Fruit fly (Drosophila melanogaster): ENCODE data around the gene CG18170.
A peak's percentile ranks its signal among the peaks of the same experiment; 100 is the strongest.

Gene CG18170

DNA sequence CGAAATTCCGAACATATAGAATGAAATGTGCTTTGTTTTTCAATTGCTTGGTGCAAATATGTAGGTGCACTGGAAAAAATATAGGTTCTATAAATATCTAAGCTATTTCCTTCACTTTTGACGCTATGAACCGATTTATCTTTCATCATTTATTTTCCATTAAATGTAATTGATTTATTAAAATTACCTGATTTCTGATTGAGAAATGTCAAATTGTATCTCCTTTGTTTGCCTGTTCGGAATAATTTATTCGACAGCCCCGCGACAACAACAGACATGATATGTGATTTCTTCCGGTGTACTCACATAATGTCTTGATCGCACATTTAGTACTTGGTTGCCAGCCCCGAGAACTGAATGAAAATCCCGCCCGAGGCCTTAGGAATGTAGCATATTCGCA is 6.9 kb downstream of the CG18170 start (continued):
- no peak for TF ChIP-seq NC2α (GFP tag; optimal IDR thresholded peaks at IDR 0.05)
- 0 out of 2 replicates have a peak, but pooled peaks have one; percentile 10 for TF ChIP-seq Taf1 (GFP tag; IDR thresholded peaks at IDR 0.05)
- TF ChIP-seq CG2116 (GFP tag; optimal IDR thresholded peaks at IDR 0.05): no peak
- TF ChIP-seq CG1832 (GFP tag; optimal IDR thresholded peaks at IDR 0.05): no peak
- no peak for TF ChIP-seq CG31388 (GFP tag; optimal IDR thresholded peaks at IDR 0.05)
- no peak for TF ChIP-seq chn (GFP tag; optimal IDR thresholded peaks at IDR 0.05)
- TF ChIP-seq Jarid2 (GFP tag; optimal IDR thresholded peaks at IDR 0.05): no peak
- TF ChIP-seq Spps (tag; optimal IDR thresholded peaks at IDR 0.05): no peak
- no peak for TF ChIP-seq CG6683 (GFP tag; optimal IDR thresholded peaks at IDR 0.05)
- TF ChIP-seq rib (GFP tag; IDR thresholded peaks at IDR 0.05): no peak
- TF ChIP-seq Elba2 (GFP tag; optimal IDR thresholded peaks at IDR 0.05): no peak
- no peak for TF ChIP-seq her (GFP tag; optimal IDR thresholded peaks at IDR 0.05)
- TF ChIP-seq dan (GFP tag; IDR thresholded peaks at IDR 0.05): no peak
- TF ChIP-seq Dip3 (GFP tag; optimal IDR thresholded peaks at IDR 0.05): peak; percentile 46
- no peak for TF ChIP-seq tin (GFP tag; optimal IDR thresholded peaks at IDR 0.05)
- no peak for TF ChIP-seq lbe (GFP tag; optimal IDR thresholded peaks at IDR 0.05)
- TF ChIP-seq trh (GFP tag; optimal IDR thresholded peaks at IDR 0.05): no peak
- peak; percentile 53 for TF ChIP-seq CG15269 (tag; optimal IDR thresholded peaks at IDR 0.05)
- TF ChIP-seq CG14014 (GFP tag; IDR thresholded peaks at IDR 0.05): peak; percentile 54
- peak; percentile 24 for TF ChIP-seq CG7556 (GFP tag; optimal IDR thresholded peaks at IDR 0.05)
- TF ChIP-seq CG6791 (GFP tag; IDR thresholded peaks at IDR 0.05; ENCODE audit: partially characterized antibody): no peak
- TF ChIP-seq CG13624 (GFP tag; optimal IDR thresholded peaks at IDR 0.05): peak; percentile 29
- no peak for TF ChIP-seq CG32772 (GFP tag; IDR thresholded peaks at IDR 0.05)
- TF ChIP-seq CG7963 (GFP tag; IDR thresholded peaks at IDR 0.05; ENCODE audit: partially characterized antibody): no peak
- TF ChIP-seq CG8388 (GFP tag; optimal IDR thresholded peaks at IDR 0.05): no peak
- TF ChIP-seq Meics (GFP tag; optimal IDR thresholded peaks at IDR 0.05): peak; percentile 68
- no peak for TF ChIP-seq sim (GFP tag; IDR thresholded peaks at IDR 0.05)
- no peak for TF ChIP-seq CG10979 (tag; optimal IDR thresholded peaks at IDR 0.05)
- peak; percentile 48 for TF ChIP-seq CG18599 (GFP tag; optimal IDR thresholded peaks at IDR 0.05)
- TF ChIP-seq CG5953 (GFP tag; IDR thresholded peaks at IDR 0.05): no peak
- no peak for TF ChIP-seq fd102C (GFP tag; optimal IDR thresholded peaks at IDR 0.05)
- TF ChIP-seq CG12391 (tag; optimal IDR thresholded peaks at IDR 0.05): peak; percentile 34
- TF ChIP-seq CG2120 (GFP tag; optimal IDR thresholded peaks at IDR 0.05): peak; percentile 75
- TF ChIP-seq sna (GFP tag; IDR thresholded peaks at IDR 0.05; ENCODE audit: partially characterized antibody): no peak
- no peak for TF ChIP-seq Lim3 (GFP tag; IDR thresholded peaks at IDR 0.05)
- peak in 1 of 2 experiments; percentile 46 for TF ChIP-seq Pdp1 (GFP tag; optimal IDR thresholded peaks at IDR 0.05)
- no peak for TF ChIP-seq CG3726 (GFP tag; IDR thresholded peaks at IDR 0.05)
- no peak for TF ChIP-seq CG3407 (GFP tag; optimal IDR thresholded peaks at IDR 0.05)
- TF ChIP-seq CG17612 (GFP tag; IDR thresholded peaks at IDR 0.05): no peak
- TF ChIP-seq HLH54F (GFP tag; optimal IDR thresholded peaks at IDR 0.05): peak; percentile 22
- no peak for TF ChIP-seq CG6254 (GFP tag; optimal IDR thresholded peaks at IDR 0.05)
- peak; percentile 56; the same call in 1 of the 2 replicates for TF ChIP-seq CG14441 (GFP tag; IDR thresholded peaks at IDR 0.05)
- no peak for TF ChIP-seq fd64A (GFP tag; optimal IDR thresholded peaks at IDR 0.05)
- no peak for TF ChIP-seq lola (GFP tag; optimal IDR thresholded peaks at IDR 0.05)
- TF ChIP-seq CG5245 (GFP tag; optimal IDR thresholded peaks at IDR 0.05): no peak
- TF ChIP-seq CG15696 (tag; optimal IDR thresholded peaks at IDR 0.05): no peak
- TF ChIP-seq CG2202 (tag; optimal IDR thresholded peaks at IDR 0.05): no peak
- no peak for TF ChIP-seq CG3163 (GFP tag; optimal IDR thresholded peaks at IDR 0.05)
- TF ChIP-seq unc-4 (GFP tag; IDR thresholded peaks at IDR 0.05; ENCODE audit: partially characterized antibody): no peak
- TF ChIP-seq NK7.1 (GFP tag; optimal IDR thresholded peaks at IDR 0.05): no peak
- TF ChIP-seq seq (GFP tag; IDR thresholded peaks at IDR 0.05): no peak

Measured in whole organism, embryonic.